Fruit fly (Drosophila melanogaster): Measurements from ENCODE around the gene Reph.
A peak's percentile ranks its signal among the peaks of the same experiment; 100 is the strongest.

Reph gene

dm6 chr2L:3831694-3832093 lies 28.3 kb downstream of the Reph start (continued):
- TF ChIP-seq Fer2 (tag; optimal IDR thresholded peaks at IDR 0.05) (no peak), CG11696 (GFP tag; IDR thresholded peaks at IDR 0.05) (no peak), Dad (GFP tag; optimal IDR thresholded peaks at IDR 0.05) (no peak), bsh (GFP tag; optimal IDR thresholded peaks at IDR 0.05) (peak in 1 of 2 experiments; percentile 17), grau (tag; optimal IDR thresholded peaks at IDR 0.05) (peak; percentile 35), CG2712 (tag; optimal IDR thresholded peaks at IDR 0.05) (peak; percentile 26), ATbp (GFP tag; optimal IDR thresholded peaks at IDR 0.05) (no peak), Max (GFP tag; optimal IDR thresholded peaks at IDR 0.05) (no peak), Rx (GFP tag; IDR thresholded peaks at IDR 0.05) (no peak), dysf (GFP tag; IDR thresholded peaks at IDR 0.05) (peak; percentile 5; the same call in 1 of the 3 replicates), sens (GFP tag) (peak; percentile 75), Ada2b (GFP tag; IDR thresholded peaks at IDR 0.05) (no peak), Mrtf (GFP tag; IDR thresholded peaks at IDR 0.05) (no peak), tup (GFP tag; optimal IDR thresholded peaks at IDR 0.05) (no peak), CG3163 (GFP tag; optimal IDR thresholded peaks at IDR 0.05) (no peak), CG10321 (GFP tag; IDR thresholded peaks at IDR 0.05) (no peak), ewg (GFP tag; optimal IDR thresholded peaks at IDR 0.05) (no peak), CG8290 (GFP tag; optimal IDR thresholded peaks at IDR 0.05) (no peak), CG8290 (tag; optimal IDR thresholded peaks at IDR 0.05) (no peak), CG32532 (GFP tag; IDR thresholded peaks at IDR 0.05) (no peak), dati (GFP tag; IDR thresholded peaks at IDR 0.05) (no peak), CG17829 (tag; optimal IDR thresholded peaks at IDR 0.05) (no peak), ttk (GFP tag; IDR thresholded peaks at IDR 0.05) (no peak), vvl (GFP tag; IDR thresholded peaks at IDR 0.05) (no peak), CG10267 (tag; optimal IDR thresholded peaks at IDR 0.05) (no peak), B-H1 (GFP tag; IDR thresholded peaks at IDR 0.05) (no peak)

DNA sequence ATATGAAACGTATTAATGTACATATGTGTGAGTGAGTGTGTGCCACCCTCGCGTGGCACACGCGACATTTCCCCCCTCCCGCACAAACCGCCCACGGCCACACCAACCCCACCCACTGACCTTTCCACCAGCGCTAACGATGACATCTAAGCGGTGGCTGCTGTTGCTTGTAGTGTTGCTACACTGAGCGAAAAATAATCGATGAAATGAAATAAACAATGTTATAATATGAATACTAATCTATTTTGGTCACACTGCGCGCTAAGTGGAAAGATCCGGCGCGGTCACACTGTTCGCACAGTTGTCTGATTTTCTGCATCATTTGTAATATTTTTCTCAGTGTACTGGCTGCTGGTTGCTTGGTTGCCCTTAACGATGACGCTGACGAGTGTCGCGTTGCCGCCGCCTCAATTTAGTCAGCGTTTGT lies 28.9 kb downstream of the Reph start:
- TF ChIP-seq Dp (GFP tag; optimal IDR thresholded peaks at IDR 0.05) = peak; percentile 16
- peak; percentile 91 for TF ChIP-seq CG9876 (GFP tag; optimal IDR thresholded peaks at IDR 0.05)
- peak; percentile 96 for TF ChIP-seq Blimp-1 (GFP tag; optimal IDR thresholded peaks at IDR 0.05)
- TF ChIP-seq Dip2 (GFP tag; IDR thresholded peaks at IDR 0.05) = peak; percentile 27; the same call in 1 of the 2 replicates
- peak; percentile 98 for TF ChIP-seq CG2875 (GFP tag; optimal IDR thresholded peaks at IDR 0.05)
- TF ChIP-seq slbo (GFP tag; IDR thresholded peaks at IDR 0.05) = peak; percentile 90
- TF ChIP-seq HLH4C (GFP tag; IDR thresholded peaks at IDR 0.05; ENCODE audit: partially characterized antibody) = no peak
- TF ChIP-seq CG1602 (GFP tag; optimal IDR thresholded peaks at IDR 0.05) = peak; percentile 97
- TF ChIP-seq CkIIα-i1 (GFP tag; IDR thresholded peaks at IDR 0.05) = 0 out of 2 replicates have a peak, but pooled peaks have one; percentile 28
- peak; percentile 72 for TF ChIP-seq CG4282 (GFP tag; optimal IDR thresholded peaks at IDR 0.05)
- peak; percentile 99 for TF ChIP-seq CG5245 (GFP tag; optimal IDR thresholded peaks at IDR 0.05)
- TF ChIP-seq CG34422 (GFP tag; IDR thresholded peaks at IDR 0.05) = peak; percentile 97
- no peak for TF ChIP-seq ato (GFP tag; IDR thresholded peaks at IDR 0.05; ENCODE audit: partially characterized antibody)
- TF ChIP-seq btn (GFP tag; optimal IDR thresholded peaks at IDR 0.05) = peak; percentile 97
- peak; percentile 80 for TF ChIP-seq CG11696 (GFP tag; IDR thresholded peaks at IDR 0.05)
- peak; percentile 69 for TF ChIP-seq CTCF (GFP tag; optimal IDR thresholded peaks at IDR 0.05)
- TF ChIP-seq sqz (GFP tag; optimal IDR thresholded peaks at IDR 0.05) = peak; percentile 94
- no peak for TF ChIP-seq unc-4 (GFP tag; IDR thresholded peaks at IDR 0.05; ENCODE audit: partially characterized antibody)
- TF ChIP-seq chif (GFP tag; optimal IDR thresholded peaks at IDR 0.05) = peak; percentile 98 to 99
- peak; percentile 97 for TF ChIP-seq sr (GFP tag; IDR thresholded peaks at IDR 0.05)
- TF ChIP-seq dimm (GFP tag; IDR thresholded peaks at IDR 0.05) = peak; percentile 86
- peak in 1 of 2 experiments; percentile 93 for TF ChIP-seq Eip74EF (GFP tag; optimal IDR thresholded peaks at IDR 0.05)
- peak; percentile 80 to 97 for TF ChIP-seq eve (GFP tag; optimal IDR thresholded peaks at IDR 0.05)
- TF ChIP-seq psq (GFP tag; optimal IDR thresholded peaks at IDR 0.05) = peak; percentile 89
- TF ChIP-seq ems (GFP tag; optimal IDR thresholded peaks at IDR 0.05) = peak; percentile 97
- TF ChIP-seq CG4820 (GFP tag; optimal IDR thresholded peaks at IDR 0.05) = peak; percentile 98
- no peak for TF ChIP-seq pan (optimal IDR thresholded peaks at IDR 0.05)
- peak in 1 of 2 experiments; percentile 97 for TF ChIP-seq pan (GFP tag; optimal IDR thresholded peaks at IDR 0.05 in 1 of 2, IDR thresholded peaks at IDR 0.05 in 1 of 2)
